Fruit fly (Drosophila melanogaster): Measurements from ENCODE around the gene dpr11.

DNA sequence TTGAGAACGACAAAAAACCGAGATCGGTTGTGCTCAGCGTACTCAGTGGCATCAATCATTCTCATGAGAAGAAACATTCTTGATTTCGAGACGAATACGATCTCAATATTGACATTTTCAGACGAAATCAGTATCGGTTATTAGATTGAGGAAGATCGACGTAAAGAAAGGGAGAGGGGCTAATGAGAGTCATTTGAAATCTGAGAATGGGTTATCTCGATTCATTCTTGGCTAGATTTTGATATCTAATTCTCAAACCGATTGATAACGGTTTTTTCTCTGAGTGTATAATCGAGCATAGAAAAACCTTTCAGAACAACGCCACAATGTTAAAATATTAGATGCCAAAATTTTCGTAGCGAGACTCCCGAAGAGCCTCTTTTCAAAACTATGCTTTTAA, 47.8 kb upstream of the dpr11 start, which contains the start of gene CG31286:
- TF ChIP-seq h (GFP tag; optimal IDR thresholded peaks at IDR 0.05) (no peak), Hr83 (GFP tag; optimal IDR thresholded peaks at IDR 0.05; ENCODE audit: poor library complexity, severe bottlenecking) (no peak), br (GFP tag; optimal IDR thresholded peaks at IDR 0.05) (no peak), Dfd (GFP tag; optimal IDR thresholded peaks at IDR 0.05) (no peak), rgr (GFP tag; optimal IDR thresholded peaks at IDR 0.05) (no peak), psq (GFP tag; optimal IDR thresholded peaks at IDR 0.05) (no peak), OdsH (GFP tag; optimal IDR thresholded peaks at IDR 0.05) (no peak), Rel (GFP tag; optimal IDR thresholded peaks at IDR 0.05) (no peak), Rel (tag; optimal IDR thresholded peaks at IDR 0.05) (no peak)

All from whole organism, wandering third instar larva.